Worm (Caenorhabditis elegans) whole organism, L4 larva: ENCODE data around the gene srh-268.

Experiments
- ZK337.2 ChIP-seq: fragments of 200-800 bp; sonication (Bioruptor generic); IDR thresholded peaks from 2 replicates; pipeline ENCODE4 v1.3.6; 2022; ENCODE audit warnings: missing genetic modification reagents, missing genetic modification characterization, missing compliant biosample characterization
- fkh-10 ChIP-seq: fragments of 150-350 bp; optimal IDR thresholded peaks from 2 replicates; lab custom pipeline; 2014; ENCODE audit warnings: missing biosample characterization, missing genetic modification reagents, missing genetic modification characterization
- fos-1 ChIP-seq: fragments of 150-350 bp; optimal IDR thresholded peaks from 2 replicates; lab custom pipeline; 2014; ENCODE audit warnings: missing biosample characterization, missing genetic modification characterization
- lin-15B ChIP-seq: fragments of 150-350 bp; sonication (generic microtip); optimal IDR thresholded peaks from 3 replicates; lab custom pipeline; 2014; ENCODE audit warnings: missing biosample characterization, missing genetic modification characterization
- lin-38 ChIP-seq: fragments of 200-800 bp; sonication (Bioruptor generic); IDR thresholded peaks from 2 replicates; pipeline ENCODE4 v1.3.6; 2022; ENCODE audit warnings: missing genetic modification reagents, missing genetic modification characterization, missing compliant biosample characterization
- nhr-11 ChIP-seq: fragments of 150-350 bp; optimal IDR thresholded peaks from 2 replicates; lab custom pipeline; 2014; ENCODE audit warnings: missing biosample characterization, missing genetic modification characterization
- saeg-2 ChIP-seq: fragments of 200-800 bp; sonication (Bioruptor generic); IDR thresholded peaks from 2 replicates; pipeline ENCODE4 v1.3.6; 2022; ENCODE audit warnings: missing genetic modification reagents, missing genetic modification characterization, missing compliant biosample characterization

DNA sequence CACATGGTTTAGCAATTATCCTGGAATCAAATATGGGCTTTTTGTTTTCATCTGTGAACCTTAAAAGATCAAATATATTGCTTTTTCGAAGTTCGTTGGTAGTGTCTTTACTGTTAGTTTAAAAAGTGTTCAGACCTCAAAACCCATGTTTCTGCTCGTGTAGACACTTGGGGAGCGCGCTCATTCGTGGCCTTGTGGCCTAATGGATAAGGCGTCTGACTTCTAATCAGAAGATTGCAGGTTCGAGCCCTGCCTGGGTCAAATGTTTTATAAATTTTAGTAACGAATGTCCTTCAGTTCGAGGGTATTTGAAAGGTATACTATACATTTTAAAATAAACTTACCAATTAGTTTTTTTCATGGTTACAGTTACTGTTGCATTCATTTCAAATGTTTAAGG lies 32.9 kb upstream of the srh-268 start:
- TF ChIP-seq fos-1 (tag; lab: Kevin White, UChicago): no peak
- no peak for TF ChIP-seq ZK337.2
- TF ChIP-seq fkh-10 (GFP tag; lab: Kevin White, UChicago): no peak
- no peak for TF ChIP-seq nhr-11
- TF ChIP-seq saeg-2 (GFP tag; lab: Robert Waterston, UW): no peak
- no peak for TF ChIP-seq lin-38 (GFP tag; lab: Robert Waterston, UW)
- no peak for TF ChIP-seq lin-15B (tag; lab: Kevin White, UChicago)
